Worm (Caenorhabditis elegans) whole organism, L2 larva: ENCODE measurements around the gene B0001.7.

ENCODE experiments used
- C34F6.9 ChIP-seq: fragments of 150-350 bp; optimal IDR thresholded peaks from 2 replicates; lab custom pipeline; 2014; ENCODE audit warnings: missing biosample characterization, missing genetic modification characterization
- F13H6.1 ChIP-seq: sonication (generic microtip); optimal IDR thresholded peaks from 2 replicates; lab custom pipeline; 2016; ENCODE audit warnings: missing genetic modification characterization, missing compliant biosample characterization
- Y55F3AM.14 ChIP-seq: fragments of 200-800 bp; sonication (Bioruptor generic); optimal IDR thresholded peaks from 2 replicates; lab custom pipeline; 2018; ENCODE audit warnings: mild to moderate bottlenecking, missing genetic modification characterization, missing compliant biosample characterization
- alr-1 ChIP-seq: fragments of 150-350 bp; optimal IDR thresholded peaks from 2 replicates; lab custom pipeline; 2014; ENCODE audit warnings: missing biosample characterization, missing genetic modification characterization
- aly-2 ChIP-seq: fragments of 150-350 bp; optimal IDR thresholded peaks from 2 replicates; lab custom pipeline; 2014; ENCODE audit warnings: missing biosample characterization, missing genetic modification characterization
- ama-1 ChIP-seq: fragments of 150-350 bp; optimal IDR thresholded peaks from 2 replicates; lab custom pipeline; 2018; ENCODE audit warnings: inconsistent platforms
- blmp-1 ChIP-seq: sonication (generic microtip); optimal IDR thresholded peaks from 2 replicates; lab custom pipeline; 2017; ENCODE audit warnings: missing genetic modification characterization, mild to moderate bottlenecking, missing compliant biosample characterization, antibody characterized with exemption, moderate library complexity; ENCODE audit not compliant: insufficient read depth
- ceh-16 ChIP-seq: fragments of 150-350 bp; optimal IDR thresholded peaks from 2 replicates; lab custom pipeline; 2014; ENCODE audit warnings: missing biosample characterization, missing genetic modification characterization
- ceh-82 ChIP-seq: fragments of 150-350 bp; optimal IDR thresholded peaks from 2 replicates; lab custom pipeline; 2014; ENCODE audit warnings: missing biosample characterization, missing genetic modification characterization
- crh-2 ChIP-seq: sonication (generic microtip); optimal IDR thresholded peaks from 2 replicates; lab custom pipeline; 2017; ENCODE audit warnings: missing biosample characterization, missing genetic modification characterization
- dmd-4 ChIP-seq: sonication (generic microtip); optimal IDR thresholded peaks from 2 replicates; lab custom pipeline; 2017; ENCODE audit warnings: missing biosample characterization, missing genetic modification characterization
- egl-27 ChIP-seq: sonication (generic microtip); optimal IDR thresholded peaks from 3 replicates; lab custom pipeline; 2017; ENCODE audit warnings: missing biosample characterization, missing genetic modification reagents, missing genetic modification characterization
- elt-1 ChIP-seq: fragments of 150-350 bp; optimal IDR thresholded peaks from 2 replicates; lab custom pipeline; 2014; ENCODE audit warnings: missing biosample characterization, missing genetic modification characterization
- elt-3 ChIP-seq: sonication (generic microtip); optimal IDR thresholded peaks from 2 replicates; lab custom pipeline; 2017; ENCODE audit warnings: missing biosample characterization, missing genetic modification characterization
- fos-1 ChIP-seq: fragments of 150-350 bp; optimal IDR thresholded peaks from 2 replicates; lab custom pipeline; 2014; ENCODE audit warnings: missing biosample characterization, missing genetic modification characterization
- gmeb-1 ChIP-seq: fragments of 150-350 bp; optimal IDR thresholded peaks from 2 replicates; lab custom pipeline; 2014; ENCODE audit warnings: missing biosample characterization, missing genetic modification characterization
- lin-11 ChIP-seq: fragments of 150-350 bp; sonication (generic microtip); optimal IDR thresholded peaks from 2 replicates; lab custom pipeline; 2014; ENCODE audit warnings: missing biosample characterization, missing genetic modification characterization, inconsistent platforms, mixed read lengths
- lin-39 ChIP-seq: fragments of 150-350 bp; optimal IDR thresholded peaks from 2 replicates; lab custom pipeline; 2014; ENCODE audit warnings: missing biosample characterization, missing genetic modification reagents, missing genetic modification characterization
- lsy-2 ChIP-seq, 2 experiments: fragments of 150-350 bp in 1 of 2; sonication (generic microtip) in 1 of 2; optimal IDR thresholded peaks; 2 replicates each; lab custom pipeline; 2014 to 2017; ENCODE audit warnings: missing biosample characterization in 2 of 2, missing genetic modification characterization in 2 of 2
- mab-5 ChIP-seq: fragments of 150-350 bp; optimal IDR thresholded peaks from 2 replicates; lab custom pipeline; 2014; ENCODE audit warnings: missing biosample characterization, missing genetic modification characterization
- mbf-1 ChIP-seq: sonication (generic microtip); optimal IDR thresholded peaks from 2 replicates; lab custom pipeline; 2017; ENCODE audit warnings: missing biosample characterization, missing genetic modification characterization
- nhr-10 ChIP-seq: sonication (generic microtip); optimal IDR thresholded peaks from 2 replicates; lab custom pipeline; 2017; ENCODE audit warnings: missing biosample characterization, missing genetic modification characterization
- nhr-11 ChIP-seq: fragments of 150-350 bp; optimal IDR thresholded peaks from 2 replicates; lab custom pipeline; 2014; ENCODE audit warnings: missing biosample characterization, missing genetic modification characterization
- nhr-129 ChIP-seq: fragments of 150-350 bp; optimal IDR thresholded peaks from 2 replicates; lab custom pipeline; 2014; ENCODE audit warnings: missing biosample characterization, missing genetic modification characterization
- nhr-21 ChIP-seq: fragments of 150-350 bp; optimal IDR thresholded peaks from 2 replicates; lab custom pipeline; 2014; ENCODE audit warnings: missing biosample characterization, missing genetic modification characterization
- nhr-237 ChIP-seq: fragments of 150-350 bp; optimal IDR thresholded peaks from 2 replicates; lab custom pipeline; 2014; ENCODE audit warnings: missing biosample characterization, missing genetic modification characterization
- nhr-25 ChIP-seq: fragments of 150-350 bp; sonication (generic microtip); optimal IDR thresholded peaks from 3 replicates; lab custom pipeline; 2014; ENCODE audit warnings: missing biosample characterization, missing genetic modification characterization
- nhr-6 ChIP-seq: fragments of 150-350 bp; optimal IDR thresholded peaks from 2 replicates; lab custom pipeline; 2014; ENCODE audit warnings: missing biosample characterization, missing genetic modification characterization
- sma-3 ChIP-seq: sonication (generic microtip); optimal IDR thresholded peaks from 2 replicates; lab custom pipeline; 2016; ENCODE audit warnings: missing genetic modification reagents, missing genetic modification characterization, missing compliant biosample characterization
- sma-9 ChIP-seq, 2 experiments: fragments of 150-350 bp in 1 of 2; sonication (generic microtip) in 1 of 2; optimal IDR thresholded peaks; 2 replicates each; lab custom pipeline; 2014 to 2016; ENCODE audit warnings: missing genetic modification characterization in 2 of 2, mild to moderate bottlenecking in 1 of 2, missing biosample characterization in 1 of 2, missing compliant biosample characterization in 1 of 2, missing genetic modification reagents in 1 of 2, moderate library complexity in 1 of 2
- snpc-4 ChIP-seq: fragments of 150-350 bp; optimal IDR thresholded peaks from 2 replicates; lab custom pipeline; 2014; ENCODE audit warnings: missing biosample characterization, missing genetic modification characterization
- unc-39 ChIP-seq: fragments of 150-350 bp; optimal IDR thresholded peaks from 2 replicates; lab custom pipeline; 2014; ENCODE audit warnings: missing biosample characterization, missing genetic modification characterization
- unc-55 ChIP-seq: fragments of 150-350 bp; sonication (generic microtip); optimal IDR thresholded peaks from 3 replicates; lab custom pipeline; 2014; ENCODE audit warnings: missing biosample characterization, missing genetic modification reagents, missing genetic modification characterization
- unc-62 ChIP-seq: fragments of 150-350 bp; optimal IDR thresholded peaks from 2 replicates; lab custom pipeline; 2014; ENCODE audit warnings: missing biosample characterization, missing genetic modification reagents, missing genetic modification characterization
- ztf-11 ChIP-seq: sonication (generic microtip); optimal IDR thresholded peaks from 2 replicates; lab custom pipeline; 2017; ENCODE audit warnings: missing biosample characterization, missing genetic modification characterization

B0001.7 gene

DNA sequence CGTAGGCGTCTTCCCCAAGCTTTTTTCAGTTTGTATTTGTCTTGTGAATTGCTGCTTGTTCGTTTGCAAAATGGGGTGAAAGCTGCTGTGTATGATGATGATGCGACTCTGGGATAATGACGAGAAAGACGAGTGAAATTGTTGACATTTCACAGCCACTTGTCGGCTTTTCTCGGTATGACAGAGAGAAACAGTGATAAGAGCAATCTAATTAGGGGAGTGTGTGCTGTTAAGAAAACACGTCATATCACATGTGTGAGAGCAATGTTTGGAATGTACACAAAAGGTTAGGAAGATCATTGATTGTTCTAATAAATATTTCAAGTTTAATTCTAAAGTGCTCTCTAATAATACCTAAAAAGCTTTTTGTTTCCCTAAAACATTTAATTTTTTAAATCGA is 43.6 kb upstream of the B0001.7 start:
- TF ChIP-seq fos-1 (tag; lab: Kevin White, UChicago) (peak; percentile 33), sma-9 (GFP tag; optimal IDR thresholded peaks at IDR 0.05; lab: Kevin White, UChicago) (peak; percentile 75), sma-9 (tag; optimal IDR thresholded peaks at IDR 0.05; lab: Kevin White, UChicago) (no peak), elt-1 (tag; lab: Kevin White, UChicago) (no peak), crh-2 (tag; lab: Kevin White, UChicago) (peak; percentile 54), nhr-25 (tag; lab: Kevin White, UChicago) (no peak), nhr-21 (tag; lab: Kevin White, UChicago) (no peak), lin-39 (tag; lab: Kevin White, UChicago) (no peak), F13H6.1 (tag; lab: Kevin White, UChicago) (peak; percentile 22), lin-11 (tag; lab: Kevin White, UChicago) (no peak), nhr-129 (tag; lab: Kevin White, UChicago) (peak; percentile 52)

DNA sequence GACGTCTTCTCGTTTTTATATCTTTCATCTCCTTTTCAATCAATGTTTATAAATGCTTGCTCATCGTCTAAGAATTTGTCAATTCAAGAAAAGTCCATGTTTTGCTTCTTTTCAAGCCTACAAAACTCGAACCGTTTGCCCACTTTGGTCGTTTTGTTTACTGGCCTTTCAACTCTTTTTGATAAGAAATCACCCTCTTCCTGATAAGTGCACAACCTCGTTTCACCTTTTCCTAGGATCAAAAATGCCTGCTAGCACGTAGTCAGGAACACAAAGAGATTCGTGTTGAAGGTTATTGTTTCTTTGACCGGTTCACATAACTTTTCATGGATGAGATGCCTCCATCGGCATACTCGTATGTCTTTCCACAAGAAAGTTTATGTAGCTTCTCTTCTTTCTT is 42.6 kb upstream of the B0001.7 start:
- no peak for TF ChIP-seq ztf-11 (tag; lab: Kevin White, UChicago)
- TF ChIP-seq nhr-129 (tag; lab: Kevin White, UChicago), result peak; percentile 17
- no peak for TF ChIP-seq elt-3 (tag; lab: Kevin White, UChicago)
- no peak for TF ChIP-seq mab-5
- no peak for TF ChIP-seq sma-3 (GFP tag; lab: Kevin White, UChicago)
- TF ChIP-seq fos-1 (tag; lab: Kevin White, UChicago), result peak; percentile 23
- no peak for TF ChIP-seq nhr-6 (tag; lab: Kevin White, UChicago)
- no peak for TF ChIP-seq alr-1 (tag; lab: Kevin White, UChicago)
- no peak for TF ChIP-seq nhr-21 (tag; lab: Kevin White, UChicago)
- no peak for TF ChIP-seq nhr-10
- TF ChIP-seq nhr-11 (tag; lab: Kevin White, UChicago), result no peak
- TF ChIP-seq mbf-1, result no peak
- TF ChIP-seq snpc-4 (tag; lab: Kevin White, UChicago), result no peak
- TF ChIP-seq ceh-82 (tag; lab: Kevin White, UChicago), result no peak
- TF ChIP-seq lsy-2 (tag; optimal IDR thresholded peaks at IDR 0.05; lab: Kevin White, UChicago), result no peak
- no peak for TF ChIP-seq egl-27
- TF ChIP-seq blmp-1, result no peak
- TF ChIP-seq, all 48 proteins: peak for 2

DNA sequence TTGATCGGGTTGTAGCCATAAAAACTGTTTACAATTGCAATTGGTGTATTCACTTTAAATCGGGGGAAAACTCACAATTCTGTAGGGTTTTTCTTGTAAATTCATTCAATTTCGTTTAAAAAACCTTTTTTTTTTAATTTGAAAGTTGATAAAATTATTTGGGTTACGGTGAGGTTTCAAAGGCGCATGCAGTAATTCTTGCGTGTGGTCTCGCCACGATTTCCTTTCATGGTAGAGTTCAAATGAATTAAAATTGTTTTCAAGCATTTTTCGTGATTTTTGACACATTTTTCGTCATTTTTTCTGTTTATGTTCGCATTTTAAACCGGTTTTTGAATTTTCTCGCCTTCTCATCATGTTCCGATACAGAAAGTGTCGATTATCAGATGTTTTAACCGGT is 40.6 kb upstream of the B0001.7 start:
- TF ChIP-seq aly-2 (tag; lab: Kevin White, UChicago), result no peak
- TF ChIP-seq unc-55 (GFP tag; lab: Kevin White, UChicago), result no peak
- no peak for TF ChIP-seq nhr-129 (tag; lab: Kevin White, UChicago)
- no peak for TF ChIP-seq ama-1
- no peak for TF ChIP-seq nhr-21 (tag; lab: Kevin White, UChicago)
- no peak for TF ChIP-seq elt-1 (tag; lab: Kevin White, UChicago)
- TF ChIP-seq crh-2 (tag; lab: Kevin White, UChicago), result no peak

DNA sequence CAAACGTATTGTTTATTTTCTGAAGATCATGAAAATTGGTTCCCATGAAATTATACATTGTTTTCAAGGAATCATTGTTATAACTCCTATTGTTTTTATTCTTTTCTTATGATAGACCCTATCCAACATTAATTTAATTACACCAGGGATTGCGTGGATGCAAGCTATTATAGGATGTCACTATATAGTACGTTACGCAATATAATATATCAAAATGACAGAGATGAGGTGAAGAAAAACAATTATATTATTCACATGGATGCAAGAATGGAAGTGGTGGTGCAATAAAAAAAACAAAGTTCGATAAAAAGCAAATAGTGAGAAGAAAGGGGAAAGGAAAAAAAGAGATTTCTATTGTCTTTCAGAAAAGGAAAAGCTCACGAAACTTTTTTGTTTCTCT is 39.3 kb upstream of the B0001.7 start:
- TF ChIP-seq C34F6.9 (no peak), nhr-237 (tag; lab: Kevin White, UChicago) (no peak), elt-3 (tag; lab: Kevin White, UChicago) (no peak), ceh-16 (tag; lab: Kevin White, UChicago) (no peak), crh-2 (tag; lab: Kevin White, UChicago) (no peak), dmd-4 (tag; lab: Kevin White, UChicago) (no peak), lin-11 (tag; lab: Kevin White, UChicago) (no peak), unc-62 (GFP tag; lab: Kevin White, UChicago) (no peak), Y55F3AM.14 (GFP tag; lab: Kevin White, UChicago) (no peak), alr-1 (tag; lab: Kevin White, UChicago) (no peak), gmeb-1 (tag; lab: Kevin White, UChicago) (no peak), fos-1 (tag; lab: Kevin White, UChicago) (no peak), nhr-21 (tag; lab: Kevin White, UChicago) (no peak), unc-39 (tag; lab: Kevin White, UChicago) (no peak), nhr-25 (tag; lab: Kevin White, UChicago) (no peak), elt-1 (tag; lab: Kevin White, UChicago) (no peak), mbf-1 (no peak)
